Worm (Caenorhabditis elegans) whole organism, midembryonic: ENCODE measurements around the gene Y46E12A.3.

Experiments
- T22C8.4 ChIP-seq: fragments of 200-800 bp; sonication (Bioruptor generic); IDR thresholded peaks from 2 replicates; pipeline ENCODE4 v1.3.6; 2022; ENCODE audit warnings: missing genetic modification characterization, missing compliant biosample characterization
- cog-1 ChIP-seq: sonication (generic microtip); optimal IDR thresholded peaks from 2 replicates; lab custom pipeline; 2016; ENCODE audit warnings: missing genetic modification characterization, missing compliant biosample characterization
- ztf-29 ChIP-seq: fragments of 200-800 bp; sonication (Bioruptor generic); IDR thresholded peaks from 2 replicates; pipeline ENCODE4 v1.3.6; 2022; ENCODE audit warnings: missing genetic modification reagents, missing genetic modification characterization, missing compliant biosample characterization

DNA sequence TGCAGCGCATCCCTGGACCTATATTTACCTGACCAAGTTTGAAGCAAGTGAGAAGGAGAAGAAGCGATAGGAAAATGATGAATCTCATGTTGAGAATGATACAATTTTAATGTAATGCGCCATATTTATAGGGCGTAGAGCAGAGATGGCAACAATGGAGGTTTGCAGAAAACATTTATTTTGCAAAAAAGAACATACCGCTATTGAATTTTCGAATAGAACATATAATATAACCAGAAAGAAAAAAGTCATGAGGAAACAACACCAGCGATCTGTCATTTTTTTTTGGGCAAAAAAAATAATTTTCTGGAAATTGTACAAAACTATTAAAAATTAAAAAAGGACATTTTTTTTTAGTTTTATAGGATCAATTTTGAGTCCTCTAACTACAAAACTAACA lies 52.4 kb downstream of the Y46E12A.3 start, which contains the start of gene spex-3:
- TF ChIP-seq T22C8.4 (no peak), cog-1 (no peak), ztf-29 (GFP tag; lab: Robert Waterston, UW) (no peak)
